Fruit fly (Drosophila melanogaster) whole organism, embryonic: ENCODE measurements around the gene tws.

Experiments
- Abd-B ChIP-seq: fragments of 200-800 bp; sonication (Bioruptor generic); optimal IDR thresholded peaks from 2 replicates; lab custom pipeline; 2018; ENCODE audit warnings: missing biosample characterization, mild to moderate bottlenecking, missing genetic modification characterization, moderate library complexity
- B-H2 ChIP-seq: fragments of 200-800 bp; sonication (Bioruptor generic); optimal IDR thresholded peaks from 2 replicates; lab custom pipeline; 2018; ENCODE audit warnings: missing biosample characterization, mild to moderate bottlenecking, missing genetic modification characterization
- Bteb2 ChIP-seq: fragments of 200-800 bp; sonication (Bioruptor generic); optimal IDR thresholded peaks from 2 replicates; lab custom pipeline; 2016; ENCODE audit warnings: missing biosample characterization, missing genetic modification characterization
- CG10321 ChIP-seq: fragments of 200-800 bp; sonication (Bioruptor generic); IDR thresholded peaks from 2 replicates; pipeline ENCODE4 v1.3.6; 2022; ENCODE audit warnings: missing biosample characterization, missing genetic modification characterization
- CG12391 ChIP-seq: fragments of 200-800 bp; sonication (Bioruptor generic); optimal IDR thresholded peaks from 3 replicates; lab custom pipeline; 2018; ENCODE audit warnings: missing biosample characterization, mild to moderate bottlenecking, missing genetic modification characterization, moderate library complexity
- CG12942 ChIP-seq: fragments of 200-800 bp; sonication (Bioruptor generic); optimal IDR thresholded peaks from 3 replicates; lab custom pipeline; 2016; ENCODE audit warnings: missing biosample characterization, missing genetic modification characterization
- CG14014 ChIP-seq: fragments of 200-800 bp; sonication (Bioruptor generic); IDR thresholded peaks from 2 replicates; pipeline ENCODE4 v1.3.6; 2022; ENCODE audit warnings: missing biosample characterization, missing genetic modification characterization
- CG14965 ChIP-seq: fragments of 200-800 bp; sonication (Bioruptor generic); optimal IDR thresholded peaks from 2 replicates; lab custom pipeline; 2016; ENCODE audit warnings: missing biosample characterization, missing genetic modification characterization, borderline replicate concordance
- CG1832 ChIP-seq: fragments of 200-800 bp; sonication (Bioruptor generic); optimal IDR thresholded peaks from 2 replicates; lab custom pipeline; 2017; ENCODE audit warnings: missing biosample characterization, mild to moderate bottlenecking, missing genetic modification characterization, inconsistent platforms
- CG18764 ChIP-seq: fragments of 200-800 bp; sonication (Bioruptor generic); optimal IDR thresholded peaks from 3 replicates; lab custom pipeline; 2016; ENCODE audit warnings: missing biosample characterization, missing genetic modification characterization
- CG30431 ChIP-seq: fragments of 200-800 bp; sonication (Bioruptor generic); optimal IDR thresholded peaks from 2 replicates; lab custom pipeline; 2017; ENCODE audit warnings: missing biosample characterization, missing genetic modification characterization
- CG34224 ChIP-seq: fragments of 200-800 bp; sonication (Bioruptor generic); IDR thresholded peaks from 3 replicates; pipeline ENCODE4 v1.3.6; 2022; ENCODE audit warnings: missing biosample characterization, missing genetic modification characterization; ENCODE audit not compliant: partially characterized antibody
- CG34376 ChIP-seq: fragments of 200-800 bp; sonication (Bioruptor generic); optimal IDR thresholded peaks from 2 replicates; lab custom pipeline; 2018; ENCODE audit warnings: missing biosample characterization, mild to moderate bottlenecking, missing genetic modification characterization
- CG3726 ChIP-seq: fragments of 200-800 bp; sonication (Bioruptor generic); IDR thresholded peaks from 3 replicates; pipeline ENCODE4, ENCODE4 v1.3.6; 2022; ENCODE audit warnings: missing biosample characterization, missing genetic modification characterization
- CG3995 ChIP-seq: fragments of 200-800 bp; sonication (Bioruptor generic); optimal IDR thresholded peaks from 3 replicates; lab custom pipeline; 2016; ENCODE audit warnings: missing biosample characterization, missing genetic modification characterization
- CG4854 ChIP-seq: fragments of 200-800 bp; sonication (Bioruptor generic); optimal IDR thresholded peaks from 2 replicates; lab custom pipeline; 2016; ENCODE audit warnings: missing biosample characterization, missing genetic modification characterization, inconsistent platforms
- CG6813 ChIP-seq: fragments of 200-800 bp; sonication (Bioruptor generic); optimal IDR thresholded peaks from 2 replicates; lab custom pipeline; 2017; ENCODE audit warnings: missing biosample characterization, missing genetic modification characterization, mild to moderate bottlenecking, moderate library complexity, missing genetic modification reagents
- CG8765 ChIP-seq: fragments of 200-800 bp; sonication (Bioruptor generic); IDR thresholded peaks from 2 replicates; pipeline ENCODE4 v1.3.6; 2022; ENCODE audit warnings: missing biosample characterization, missing genetic modification characterization
- CG9437 ChIP-seq: fragments of 200-800 bp; sonication (Bioruptor generic); optimal IDR thresholded peaks from 2 replicates; lab custom pipeline; 2018; ENCODE audit warnings: missing biosample characterization, mild to moderate bottlenecking, missing genetic modification characterization
- CG9932 ChIP-seq: fragments of 200-800 bp; sonication (Bioruptor generic); IDR thresholded peaks from 2 replicates; pipeline ENCODE4 v1.3.6; 2022; ENCODE audit warnings: missing biosample characterization, missing genetic modification characterization
- Doc2 ChIP-seq: fragments of 200-800 bp; sonication (Bioruptor generic); IDR thresholded peaks from 2 replicates; pipeline ENCODE4 v1.3.6; 2022; ENCODE audit warnings: missing biosample characterization, missing genetic modification characterization
- HLH54F ChIP-seq: fragments of 200-800 bp; sonication (Bioruptor generic); optimal IDR thresholded peaks from 3 replicates; lab custom pipeline; 2016; ENCODE audit warnings: missing biosample characterization, missing genetic modification characterization
- Mad ChIP-seq: fragments of 200-800 bp; sonication (Bioruptor generic); optimal IDR thresholded peaks from 2 replicates; lab custom pipeline; 2016; ENCODE audit warnings: missing biosample characterization, missing genetic modification characterization
- Oli ChIP-seq: fragments of 200-800 bp; sonication (Bioruptor generic); optimal IDR thresholded peaks from 2 replicates; lab custom pipeline; 2018; ENCODE audit warnings: missing biosample characterization, mild to moderate bottlenecking, missing genetic modification characterization, moderate library complexity
- Optix ChIP-seq: fragments of 200-800 bp; sonication (Bioruptor generic); IDR thresholded peaks from 3 replicates; pipeline ENCODE4 v1.3.6; 2022; ENCODE audit warnings: missing biosample characterization, missing genetic modification characterization
- Ravus ChIP-seq: fragments of 200-800 bp; sonication (Bioruptor generic); IDR thresholded peaks from 2 replicates; pipeline ENCODE4 v1.3.6; 2022; ENCODE audit warnings: missing biosample characterization, missing genetic modification characterization
- Rfx ChIP-seq: fragments of 200-800 bp; sonication (Bioruptor generic); IDR thresholded peaks from 2 replicates; pipeline ENCODE4 v1.3.6; 2022; ENCODE audit warnings: missing biosample characterization, missing genetic modification characterization
- Rx ChIP-seq: fragments of 200-800 bp; sonication (Bioruptor generic); IDR thresholded peaks from 2 replicates; pipeline ENCODE4 v1.3.6; 2022; ENCODE audit warnings: missing biosample characterization, missing genetic modification characterization
- Six4 ChIP-seq: fragments of 200-800 bp; sonication (Bioruptor generic); optimal IDR thresholded peaks from 2 replicates; lab custom pipeline; 2016; ENCODE audit warnings: missing biosample characterization, missing genetic modification characterization
- bigmax ChIP-seq: fragments of 200-800 bp; sonication (Bioruptor generic); optimal IDR thresholded peaks from 2 replicates; lab custom pipeline; 2018; ENCODE audit warnings: missing biosample characterization, mild to moderate bottlenecking, missing genetic modification characterization
- dm ChIP-seq: fragments of 200-800 bp; sonication (Bioruptor generic); optimal IDR thresholded peaks from 3 replicates; lab custom pipeline; 2016; ENCODE audit warnings: missing biosample characterization, missing genetic modification characterization
- en ChIP-seq: fragments of 200-800 bp; sonication (Bioruptor generic); optimal IDR thresholded peaks from 2 replicates; lab custom pipeline; 2016; ENCODE audit warnings: missing biosample characterization, missing genetic modification characterization
- ewg ChIP-seq: fragments of 200-800 bp; sonication (Bioruptor generic); optimal IDR thresholded peaks from 3 replicates; lab custom pipeline; 2017; ENCODE audit warnings: mild to moderate bottlenecking, missing biosample characterization, missing genetic modification reagents, missing genetic modification characterization
- fd64A ChIP-seq: fragments of 200-800 bp; sonication (Bioruptor generic); optimal IDR thresholded peaks from 3 replicates; lab custom pipeline; 2018; ENCODE audit warnings: missing biosample characterization, mild to moderate bottlenecking, missing genetic modification characterization
- fu2 ChIP-seq: fragments of 200-800 bp; sonication (Bioruptor generic); optimal IDR thresholded peaks from 2 replicates; lab custom pipeline; 2016; ENCODE audit warnings: missing biosample characterization, missing genetic modification characterization
- gcm ChIP-seq: fragments of 200-800 bp; sonication (Bioruptor generic); optimal IDR thresholded peaks from 2 replicates; lab custom pipeline; 2019; ENCODE audit warnings: missing biosample characterization, mild to moderate bottlenecking, missing genetic modification characterization, moderate library complexity
- her ChIP-seq: fragments of 200-800 bp; sonication (Bioruptor generic); optimal IDR thresholded peaks from 2 replicates; lab custom pipeline; 2016; ENCODE audit warnings: missing biosample characterization, missing genetic modification characterization
- hkb ChIP-seq, 2 experiments: fragments of 200-800 bp in 1 of 2; fragments of >200 bp in 1 of 2; sonication (Bioruptor generic) in 1 of 2; IDR thresholded peaks in 1 of 2; optimal IDR thresholded peaks in 1 of 2; 2 replicates each; pipeline versions ENCODE4 v1.3.6 to Lab custom; 2017 to 2022; ENCODE audit warnings: missing biosample characterization in 1 of 2, missing genetic modification characterization in 1 of 2
- knrl ChIP-seq: fragments of 200-800 bp; sonication (Bioruptor generic); IDR thresholded peaks from 3 replicates; pipeline ENCODE4 v1.3.6; 2022; ENCODE audit warnings: missing biosample characterization, missing genetic modification characterization; ENCODE audit not compliant: partially characterized antibody
- lab ChIP-seq: fragments of 200-800 bp; sonication (Bioruptor generic); optimal IDR thresholded peaks from 3 replicates; lab custom pipeline; 2017; ENCODE audit warnings: missing biosample characterization, missing genetic modification characterization, mild to moderate bottlenecking, moderate library complexity, missing genetic modification reagents
- maf-S ChIP-seq: fragments of 200-800 bp; sonication (Bioruptor generic); optimal IDR thresholded peaks from 2 replicates; lab custom pipeline; 2016; ENCODE audit warnings: missing biosample characterization, missing genetic modification characterization
- nau ChIP-seq: fragments of 200-800 bp; sonication (Bioruptor generic); optimal IDR thresholded peaks from 3 replicates; lab custom pipeline; 2017; ENCODE audit warnings: missing biosample characterization, mild to moderate bottlenecking, missing genetic modification characterization, missing genetic modification reagents
- nmo ChIP-seq: fragments of 200-800 bp; sonication (Bioruptor generic); optimal IDR thresholded peaks from 2 replicates; lab custom pipeline; 2018; ENCODE audit warnings: missing biosample characterization, mild to moderate bottlenecking, missing genetic modification characterization, moderate library complexity
- pros ChIP-seq: fragments of 200-800 bp; sonication (Bioruptor generic); optimal IDR thresholded peaks from 3 replicates; lab custom pipeline; 2019; ENCODE audit warnings: missing biosample characterization, mild to moderate bottlenecking, missing genetic modification characterization, moderate library complexity
- sna ChIP-seq: fragments of 200-800 bp; sonication (Bioruptor generic); IDR thresholded peaks from 2 replicates; pipeline ENCODE4 v1.3.6; 2022; ENCODE audit warnings: missing biosample characterization, missing genetic modification characterization; ENCODE audit not compliant: partially characterized antibody
- tap ChIP-seq: fragments of 200-800 bp; optimal IDR thresholded peaks from 3 replicates; lab custom pipeline; 2019; ENCODE audit warnings: missing biosample characterization, mild to moderate bottlenecking, missing genetic modification characterization, moderate library complexity
- toy ChIP-seq: fragments of 200-800 bp; sonication (Bioruptor generic); IDR thresholded peaks from 2 replicates; pipeline ENCODE4 v1.3.6; 2022; ENCODE audit warnings: missing biosample characterization, missing genetic modification characterization
- z ChIP-seq: fragments of 200-800 bp; sonication (Bioruptor generic); IDR thresholded peaks from 3 replicates; pipeline ENCODE4 v1.3.6; 2022; ENCODE audit warnings: missing biosample characterization, missing genetic modification characterization
- zf30C ChIP-seq: fragments of 200-800 bp; sonication (Bioruptor generic); optimal IDR thresholded peaks from 3 replicates; lab custom pipeline; 2018; ENCODE audit warnings: missing biosample characterization, mild to moderate bottlenecking, missing genetic modification characterization

Gene tws

DNA sequence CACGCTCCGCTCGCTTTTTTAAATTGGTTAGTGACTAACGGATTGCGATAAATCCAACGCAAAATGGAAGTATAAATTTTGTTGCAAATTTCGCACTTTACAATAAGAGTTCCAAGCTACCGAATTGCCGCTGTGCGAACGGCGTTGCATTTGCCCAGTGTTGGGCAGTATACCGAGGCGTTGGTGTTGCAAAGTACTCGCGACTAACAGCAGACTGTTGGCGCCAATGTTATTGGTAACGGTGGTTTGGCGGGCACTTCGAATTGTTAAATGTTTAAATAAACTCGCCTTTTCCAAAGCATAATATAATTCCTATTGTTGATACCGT lies 5.3 kb downstream of the tws start (continued):
- TF ChIP-seq nmo (GFP tag; lab: Kevin White, UChicago) (no peak), B-H2 (GFP tag; lab: Kevin White, UChicago) (peak; percentile 68), dm (GFP tag; lab: Kevin White, UChicago) (no peak), fd64A (GFP tag; lab: Kevin White, UChicago) (no peak), Mad (GFP tag; lab: Kevin White, UChicago) (peak; percentile 26), sna (GFP tag; lab: Robert Waterston, UW) (no peak; the same call in 1 of the 2 replicates), tap (tag; lab: Kevin White, UChicago) (no peak), zf30C (GFP tag; lab: Kevin White, UChicago) (no peak), lab (GFP tag; lab: Kevin White, UChicago) (peak; percentile 77), en (GFP tag; lab: Kevin White, UChicago) (no peak), Abd-B (GFP tag; lab: Kevin White, UChicago) (no peak), nau (no peak), z (GFP tag; lab: Robert Waterston, UW) (no peak), fu2 (peak; percentile 53), CG30431 (GFP tag; lab: Kevin White, UChicago) (no peak), bigmax (GFP tag; lab: Kevin White, UChicago) (no peak), hkb (optimal IDR thresholded peaks at IDR 0.05; lab: Kevin White, UChicago) (no peak), hkb (GFP tag; IDR thresholded peaks at IDR 0.05; lab: Robert Waterston, UW) (peak; percentile 44; the same call in 1 of the 2 replicates), Optix (GFP tag; lab: Robert Waterston, UW) (no peak), CG14014 (GFP tag; lab: Robert Waterston, UW) (peak; percentile 24; the same call in 1 of the 2 replicates), CG12391 (tag; lab: Kevin White, UChicago) (no peak), toy (GFP tag; lab: Robert Waterston, UW) (no peak), CG3995 (GFP tag; lab: Kevin White, UChicago) (no peak), Oli (tag; lab: Kevin White, UChicago) (no peak), Rx (GFP tag; lab: Robert Waterston, UW) (no peak), Bteb2 (GFP tag; lab: Kevin White, UChicago) (peak; percentile 32), pros (GFP tag; lab: Kevin White, UChicago) (no peak), CG34224 (no peak), CG9932 (GFP tag; lab: Robert Waterston, UW) (peak; percentile 47), CG12942 (GFP tag; lab: Kevin White, UChicago) (peak; percentile 34)

DNA sequence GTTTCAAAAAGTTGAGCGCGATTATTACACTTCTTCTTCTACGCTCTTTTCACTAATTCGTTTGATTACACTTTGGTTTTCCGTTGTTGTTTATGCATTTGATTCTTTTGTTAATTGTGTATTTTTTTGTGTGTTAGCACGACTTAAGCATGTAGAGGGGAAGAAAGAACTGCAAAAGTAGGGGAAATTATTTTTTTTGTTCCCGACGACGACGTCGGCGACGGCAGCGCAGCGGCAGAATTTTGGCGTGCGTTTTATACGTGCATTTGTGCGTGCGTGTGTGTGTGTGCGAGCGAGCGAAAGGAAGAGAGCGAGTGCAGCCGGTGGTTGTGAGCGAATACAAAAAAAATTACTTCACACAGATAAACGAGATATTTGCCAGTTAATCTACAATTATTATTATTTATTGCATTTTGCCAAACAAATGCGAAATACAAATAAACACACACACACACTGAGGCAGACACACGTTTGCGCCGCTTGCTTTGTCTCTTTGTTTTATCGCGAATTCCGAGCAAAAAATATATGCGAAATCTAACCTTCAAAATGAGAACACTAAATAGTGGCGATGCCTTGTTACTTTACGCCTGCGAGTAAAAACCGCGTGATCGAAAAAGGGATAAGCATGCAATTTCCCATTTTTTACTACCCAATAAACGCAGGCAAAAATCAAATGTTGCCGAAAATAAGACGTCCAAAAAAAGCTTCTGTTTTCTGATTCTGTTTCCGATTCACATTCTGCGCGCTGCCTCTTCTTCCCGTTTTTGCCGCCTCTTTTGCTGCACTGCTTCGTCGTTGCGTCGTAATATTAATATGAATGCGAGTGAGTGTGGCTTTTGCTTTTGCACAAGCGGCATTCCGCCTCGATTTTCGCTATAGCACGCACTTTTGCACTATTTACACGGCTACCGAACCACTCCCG lies 5.9 kb downstream of the tws start:
- no peak for TF ChIP-seq maf-S
- no peak for TF ChIP-seq CG8765 (GFP tag; lab: Robert Waterston, UW)
- TF ChIP-seq CG14965 (GFP tag; lab: Kevin White, UChicago): no peak
- TF ChIP-seq CG18764 (GFP tag; lab: Kevin White, UChicago): no peak
- no peak for TF ChIP-seq CG3726 (GFP tag; lab: Robert Waterston, UW)
- TF ChIP-seq CG1832: no peak
- no peak for TF ChIP-seq Doc2 (GFP tag; lab: Robert Waterston, UW)
- no peak for TF ChIP-seq Rfx (GFP tag; lab: Robert Waterston, UW)
- TF ChIP-seq knrl (GFP tag; lab: Robert Waterston, UW): no peak
- no peak for TF ChIP-seq gcm
- no peak for TF ChIP-seq CG6813 (GFP tag; lab: Kevin White, UChicago)
- TF ChIP-seq Ravus (GFP tag; lab: Robert Waterston, UW): no peak
- TF ChIP-seq CG4854 (GFP tag; lab: Kevin White, UChicago): no peak
- TF ChIP-seq her (GFP tag; lab: Kevin White, UChicago): no peak
- no peak for TF ChIP-seq CG34376 (GFP tag; lab: Kevin White, UChicago)
- TF ChIP-seq CG9437 (GFP tag; lab: Kevin White, UChicago): peak; percentile 79
- 0 out of 2 replicates have a peak, but pooled peaks have one; percentile 1 for TF ChIP-seq CG10321 (GFP tag; lab: Robert Waterston, UW)
- TF ChIP-seq ewg (GFP tag; lab: Kevin White, UChicago): no peak
- TF ChIP-seq Six4 (GFP tag; lab: Kevin White, UChicago): no peak
- no peak for TF ChIP-seq HLH54F (GFP tag; lab: Kevin White, UChicago)
